Worm (Caenorhabditis elegans) whole organism, midembryonic: ENCODE data around the gene F52E1.14.
"Not testable (repeated sequence)": the region's sequence is repeated elsewhere in the genome, so short reads cannot be mapped to it uniquely, and the experiment has no call there.

Source experiments
- T22C8.4 ChIP-seq: fragments of 200-800 bp; sonication (Bioruptor generic); IDR thresholded peaks from 2 replicates; pipeline ENCODE4 v1.3.6; 2022; ENCODE audit warnings: missing genetic modification characterization, missing compliant biosample characterization
- cog-1 ChIP-seq: sonication (generic microtip); optimal IDR thresholded peaks from 2 replicates; lab custom pipeline; 2016; ENCODE audit warnings: missing genetic modification characterization, missing compliant biosample characterization
- flt-1 ChIP-seq: fragments of 200-800 bp; sonication (Bioruptor generic); IDR thresholded peaks from 2 replicates; pipeline ENCODE4 v1.3.6; 2022; ENCODE audit warnings: missing genetic modification characterization, missing compliant biosample characterization
- klf-2 ChIP-seq: fragments of 200-800 bp; sonication (Bioruptor generic); conservative IDR thresholded peaks from 2 replicates; pipeline ENCODE4 v1.3.6; 2022; ENCODE audit warnings: missing genetic modification reagents, missing genetic modification characterization, missing compliant biosample characterization
- med-1 ChIP-seq: sonication (generic microtip); optimal IDR thresholded peaks from 2 replicates; lab custom pipeline; 2017; ENCODE audit warnings: missing genetic modification characterization, mild to moderate bottlenecking, missing compliant biosample characterization, antibody characterized with exemption, missing genetic modification reagents; ENCODE audit not compliant: insufficient read depth
- ref-1 ChIP-seq: fragments of 200-800 bp; sonication (Bioruptor generic); conservative IDR thresholded peaks from 2 replicates; pipeline ENCODE4 v1.3.6; 2022; ENCODE audit warnings: missing genetic modification reagents, missing genetic modification characterization, missing compliant biosample characterization
- tab-1 ChIP-seq: fragments of 200-800 bp; sonication (Bioruptor generic); IDR thresholded peaks from 2 replicates; pipeline ENCODE4 v1.3.6; 2022; ENCODE audit warnings: missing genetic modification characterization, missing compliant biosample characterization
- ztf-23 ChIP-seq: fragments of 200-800 bp; sonication (Bioruptor generic); IDR thresholded peaks from 2 replicates; pipeline ENCODE4 v1.3.6; 2022; ENCODE audit warnings: missing genetic modification reagents, missing genetic modification characterization, missing compliant biosample characterization
- ztf-29 ChIP-seq: fragments of 200-800 bp; sonication (Bioruptor generic); IDR thresholded peaks from 2 replicates; pipeline ENCODE4 v1.3.6; 2022; ENCODE audit warnings: missing genetic modification reagents, missing genetic modification characterization, missing compliant biosample characterization

Gene F52E1.14

DNA sequence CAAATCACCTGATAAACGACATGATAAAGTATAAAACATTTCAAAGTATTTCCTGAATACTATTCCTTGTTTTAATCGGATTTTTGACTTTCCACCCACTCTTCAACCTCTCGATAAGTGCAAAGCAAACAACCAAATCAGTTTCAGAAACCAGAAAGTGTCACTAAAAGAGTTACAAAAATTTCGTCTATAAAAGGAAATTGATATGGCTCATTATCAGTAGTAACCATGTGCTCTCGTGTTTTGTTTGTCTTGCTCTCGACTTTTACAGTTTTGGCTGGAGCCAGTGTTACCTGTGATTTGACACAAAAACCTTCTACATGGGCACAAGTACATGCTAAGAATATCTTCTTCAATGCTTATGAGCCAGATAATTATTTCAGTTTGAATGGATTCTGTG, at the start of gene F52E1.14:
Gene F52E1.14, plus strand, starts transcription at position 207 of the 400 bp plus-strand sequence.
- TF ChIP-seq klf-2 (GFP tag; lab: Robert Waterston, UW) = no peak
- no peak for TF ChIP-seq ztf-29 (GFP tag; lab: Robert Waterston, UW)
- TF ChIP-seq flt-1 = no peak
- TF ChIP-seq T22C8.4 (GFP tag; lab: Robert Waterston, UW) = no peak
- TF ChIP-seq med-1 (GFP tag; lab: Kevin White, UChicago) = no peak
- TF ChIP-seq ref-1 = no peak
- TF ChIP-seq tab-1 = no peak
- no peak for TF ChIP-seq ztf-23 (GFP tag; lab: Robert Waterston, UW)
- TF ChIP-seq cog-1 (tag; lab: Kevin White, UChicago) = no peak

- TF ChIP-seq ref-1 (no peak), ztf-23 (GFP tag; lab: Robert Waterston, UW) (no peak), med-1 (GFP tag; lab: Kevin White, UChicago) (no peak), flt-1 (no peak), ztf-29 (GFP tag; lab: Robert Waterston, UW) (no peak), T22C8.4 (GFP tag; lab: Robert Waterston, UW) (no peak), tab-1 (no peak), cog-1 (tag; lab: Kevin White, UChicago) (no peak), klf-2 (GFP tag; lab: Robert Waterston, UW) (no peak)
Measured at ce11 chrV:8334360-8334759, 49.4 kb upstream of the F52E1.14 start, which contains the start of gene tmd-2. tmd-2 (plus strand) TSS chrV:8334660.

DNA sequence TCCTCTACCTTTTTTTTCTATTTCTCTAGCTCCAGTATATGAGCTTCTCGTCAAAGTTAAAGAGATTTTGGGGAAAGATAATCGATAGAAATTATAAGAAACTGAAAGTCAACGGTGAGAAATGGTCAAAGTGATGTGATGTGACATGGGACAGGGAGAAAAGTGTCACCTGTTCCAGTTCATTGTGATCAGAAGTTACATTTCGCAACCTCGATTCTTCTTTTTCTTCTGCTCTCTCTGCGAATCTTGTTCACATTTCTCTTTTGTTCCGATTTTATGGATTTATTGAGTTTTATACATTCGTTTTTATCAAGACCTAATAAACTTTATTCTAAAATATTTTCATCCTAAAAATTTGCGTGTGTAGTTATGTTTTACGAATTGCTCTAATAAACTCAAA, 48.1 kb upstream of the F52E1.14 start:
- TF ChIP-seq ztf-23 (GFP tag; lab: Robert Waterston, UW) (no peak), klf-2 (GFP tag; lab: Robert Waterston, UW) (no peak), T22C8.4 (GFP tag; lab: Robert Waterston, UW) (no peak), flt-1 (no peak), med-1 (GFP tag; lab: Kevin White, UChicago) (no peak), ref-1 (no peak), cog-1 (tag; lab: Kevin White, UChicago) (no peak), tab-1 (no peak), ztf-29 (GFP tag; lab: Robert Waterston, UW) (no peak)

DNA sequence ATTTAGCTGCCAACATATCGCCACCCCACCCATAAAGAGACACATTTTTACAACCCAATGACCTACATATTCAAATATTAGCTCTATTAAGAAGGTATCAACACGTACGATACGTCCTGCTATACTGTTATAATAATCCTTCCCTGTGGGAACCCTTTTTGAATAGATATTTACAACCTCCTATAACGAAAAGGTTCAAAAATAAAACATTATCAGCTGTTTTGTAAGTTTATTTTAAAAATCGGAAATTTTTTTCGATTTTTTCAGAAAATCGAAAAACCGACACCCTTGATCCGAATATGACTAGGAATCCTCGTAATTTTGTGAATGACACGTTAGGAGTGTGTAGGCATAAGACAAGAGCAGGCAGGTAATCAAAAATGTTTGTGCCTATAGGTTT, 42.8 kb upstream of the F52E1.14 start, which contains the start of gene C08D8.7:
Gene C08D8.7, plus strand, starts transcription at position 301 of the 400 bp plus-strand sequence.
- TF ChIP-seq T22C8.4 (GFP tag; lab: Robert Waterston, UW); flt-1; ztf-23 (GFP tag; lab: Robert Waterston, UW): not testable (repeated sequence)

DNA sequence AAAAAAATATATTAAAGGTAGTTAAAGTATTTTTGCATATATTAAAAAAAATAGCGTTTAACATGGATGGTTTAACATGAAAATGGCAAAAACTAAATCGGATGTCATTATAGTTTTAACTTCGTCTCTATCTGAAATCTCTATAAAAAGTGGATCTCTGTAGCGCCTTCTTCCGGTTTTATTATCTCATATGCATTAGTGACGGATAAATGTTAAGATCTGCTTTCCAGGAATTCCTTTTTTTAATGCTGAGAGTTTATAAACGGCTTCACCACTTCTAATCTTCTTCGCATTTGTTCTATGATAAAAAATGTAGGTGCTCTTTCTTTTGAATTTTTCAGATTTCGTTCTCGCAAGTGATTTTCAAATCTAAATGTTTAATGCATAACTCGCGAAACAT, 41.3 kb upstream of the F52E1.14 start:
- TF ChIP-seq cog-1 (tag; lab: Kevin White, UChicago) (no peak), tab-1 (no peak), flt-1 (no peak), ztf-23 (GFP tag; lab: Robert Waterston, UW) (no peak), klf-2 (GFP tag; lab: Robert Waterston, UW) (no peak), ref-1 (no peak), med-1 (GFP tag; lab: Kevin White, UChicago) (no peak), ztf-29 (GFP tag; lab: Robert Waterston, UW) (no peak), T22C8.4 (GFP tag; lab: Robert Waterston, UW) (no peak)

DNA sequence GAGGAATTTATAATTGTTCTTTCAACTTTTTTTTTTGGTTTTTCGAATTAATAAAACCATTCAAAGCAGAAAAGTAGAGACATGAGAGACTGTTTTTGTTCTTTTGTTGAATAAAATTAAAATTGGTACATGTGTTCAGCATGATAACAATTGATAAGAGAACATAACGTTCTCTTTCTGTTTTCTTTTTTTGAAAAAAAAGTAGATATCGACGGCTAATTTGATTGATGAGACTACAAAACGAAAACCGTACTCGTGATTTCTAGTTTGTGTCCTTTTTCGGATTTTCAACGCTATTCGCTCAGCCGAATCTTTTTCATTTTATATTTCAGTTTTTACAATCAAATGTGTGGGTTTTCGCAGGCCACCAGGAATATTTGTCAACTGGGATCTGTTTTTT, 38.3 kb upstream of the F52E1.14 start, which contains the start of gene C08D8.1:
Gene C08D8.1, plus strand, starts transcription at position 324 of the 400 bp plus-strand sequence.
- TF ChIP-seq klf-2 (GFP tag; lab: Robert Waterston, UW) = no peak
- no peak for TF ChIP-seq ztf-29 (GFP tag; lab: Robert Waterston, UW)
- TF ChIP-seq tab-1 = no peak
- no peak for TF ChIP-seq ref-1
- no peak for TF ChIP-seq flt-1
- no peak for TF ChIP-seq ztf-23 (GFP tag; lab: Robert Waterston, UW)
- no peak for TF ChIP-seq T22C8.4 (GFP tag; lab: Robert Waterston, UW)
- no peak for TF ChIP-seq cog-1 (tag; lab: Kevin White, UChicago)

- TF ChIP-seq med-1 (GFP tag; lab: Kevin White, UChicago) (no peak), klf-2 (GFP tag; lab: Robert Waterston, UW) (no peak), cog-1 (tag; lab: Kevin White, UChicago) (peak; percentile 72), T22C8.4 (GFP tag; lab: Robert Waterston, UW) (no peak), ztf-23 (GFP tag; lab: Robert Waterston, UW) (peak; percentile 65; the same call in 1 of the 2 replicates), flt-1 (peak; percentile 48; the same call in 1 of the 2 replicates), ztf-29 (GFP tag; lab: Robert Waterston, UW) (no peak), tab-1 (no peak), ref-1 (no peak)
Measured at ce11 chrV:8348959-8349389, 34.7 kb upstream of the F52E1.14 start.

ce11 chrV:8349950-8350349, 33.8 kb upstream of the F52E1.14 start:
- TF ChIP-seq tab-1 (no peak), ref-1 (no peak), ztf-29 (GFP tag; lab: Robert Waterston, UW) (no peak), T22C8.4 (GFP tag; lab: Robert Waterston, UW) (no peak), ztf-23 (GFP tag; lab: Robert Waterston, UW) (no peak), flt-1 (no peak)

- no peak for TF ChIP-seq tab-1
- no peak for TF ChIP-seq klf-2 (GFP tag; lab: Robert Waterston, UW)
- no peak for TF ChIP-seq ztf-29 (GFP tag; lab: Robert Waterston, UW)
- TF ChIP-seq ref-1 = no peak
- TF ChIP-seq med-1 (GFP tag; lab: Kevin White, UChicago) = no peak
- no peak for TF ChIP-seq cog-1 (tag; lab: Kevin White, UChicago)
- TF ChIP-seq T22C8.4 (GFP tag; lab: Robert Waterston, UW) = no peak
- no peak for TF ChIP-seq flt-1
- no peak for TF ChIP-seq ztf-23 (GFP tag; lab: Robert Waterston, UW)
Measured at ce11 chrV:8351371-8351770, 32.4 kb upstream of the F52E1.14 start, which contains the start of gene srsx-22. srsx-22 (plus strand) TSS chrV:8351671.
